Fruit fly (Drosophila melanogaster) whole organism, embryonic: ENCODE results near the gene morgue.

Experiments
- CG10267 ChIP-seq: fragments of 200-800 bp; sonication (Bioruptor generic); optimal IDR thresholded peaks from 2 replicates; lab custom pipeline; 2018; ENCODE audit warnings: missing biosample characterization, mild to moderate bottlenecking, missing genetic modification characterization, moderate library complexity
- CG12104 ChIP-seq: fragments of 200-800 bp; sonication (Bioruptor generic); optimal IDR thresholded peaks from 3 replicates; lab custom pipeline; 2016; ENCODE audit warnings: missing biosample characterization, missing genetic modification characterization
- CG12299 ChIP-seq: fragments of 200-800 bp; sonication (Bioruptor generic); optimal IDR thresholded peaks from 2 replicates; lab custom pipeline; 2018; ENCODE audit warnings: missing biosample characterization, mild to moderate bottlenecking, missing genetic modification characterization
- CG14050 ChIP-seq: fragments of 200-800 bp; sonication (Bioruptor generic); IDR thresholded peaks from 3 replicates; pipeline ENCODE4 v1.3.6; 2022; ENCODE audit warnings: missing biosample characterization, missing genetic modification characterization
- CG15601 ChIP-seq: fragments of 200-800 bp; sonication (Bioruptor generic); optimal IDR thresholded peaks from 3 replicates; lab custom pipeline; 2019; ENCODE audit warnings: missing biosample characterization, mild to moderate bottlenecking, missing genetic modification characterization, moderate library complexity
- CG1603 ChIP-seq: fragments of 200-800 bp; sonication (Bioruptor generic); optimal IDR thresholded peaks from 2 replicates; lab custom pipeline; 2019; ENCODE audit warnings: missing biosample characterization, mild to moderate bottlenecking, missing genetic modification characterization, moderate library complexity
- CG17829 ChIP-seq: fragments of 200-800 bp; optimal IDR thresholded peaks from 2 replicates; lab custom pipeline; 2019; ENCODE audit warnings: missing biosample characterization, mild to moderate bottlenecking, missing genetic modification characterization, moderate library complexity
- CG18011 ChIP-seq: fragments of 200-800 bp; sonication (Bioruptor generic); optimal IDR thresholded peaks from 2 replicates; lab custom pipeline; 2017; ENCODE audit warnings: missing biosample characterization, missing genetic modification characterization, mild to moderate bottlenecking, moderate library complexity, missing genotype
- CG3163 ChIP-seq: fragments of 200-800 bp; sonication (Bioruptor generic); optimal IDR thresholded peaks from 3 replicates; lab custom pipeline; 2016; ENCODE audit warnings: missing biosample characterization, missing genetic modification characterization
- CG33557 ChIP-seq: fragments of 200-800 bp; sonication (Bioruptor generic); optimal IDR thresholded peaks from 2 replicates; lab custom pipeline; 2019; ENCODE audit warnings: missing biosample characterization, mild to moderate bottlenecking, missing genetic modification characterization, moderate library complexity
- CG3847 ChIP-seq: fragments of 200-800 bp; sonication (Bioruptor generic); IDR thresholded peaks from 2 replicates; pipeline ENCODE4 v1.3.6; 2022; ENCODE audit warnings: missing biosample characterization, missing genetic modification characterization
- CG4424 ChIP-seq: fragments of 200-800 bp; sonication (Bioruptor generic); optimal IDR thresholded peaks from 3 replicates; lab custom pipeline; 2016; ENCODE audit warnings: missing biosample characterization, missing genetic modification characterization
- CG4730 ChIP-seq: fragments of 200-800 bp; sonication (Bioruptor generic); IDR thresholded peaks from 2 replicates; pipeline ENCODE4 v1.3.6; 2022; ENCODE audit warnings: missing biosample characterization, missing genetic modification characterization
- CG4820 ChIP-seq: fragments of 200-800 bp; sonication (Bioruptor generic); optimal IDR thresholded peaks from 3 replicates; lab custom pipeline; 2016; ENCODE audit warnings: missing biosample characterization, missing genetic modification characterization
- CG5180 ChIP-seq: fragments of 200-800 bp; sonication (Bioruptor generic); optimal IDR thresholded peaks from 3 replicates; lab custom pipeline; 2017; ENCODE audit warnings: missing biosample characterization, missing genetic modification characterization, mild to moderate bottlenecking, moderate library complexity, missing genetic modification reagents
- CG7839 ChIP-seq: fragments of 200-800 bp; sonication (Bioruptor generic); optimal IDR thresholded peaks from 3 replicates; lab custom pipeline; 2018; ENCODE audit warnings: missing biosample characterization, mild to moderate bottlenecking, missing genetic modification characterization, moderate library complexity
- Chrac-16 ChIP-seq: fragments of 200-800 bp; sonication (Bioruptor generic); optimal IDR thresholded peaks from 3 replicates; lab custom pipeline; 2016; ENCODE audit warnings: missing biosample characterization, missing genetic modification characterization
- Doc2 ChIP-seq: fragments of 200-800 bp; sonication (Bioruptor generic); IDR thresholded peaks from 2 replicates; pipeline ENCODE4 v1.3.6; 2022; ENCODE audit warnings: missing biosample characterization, missing genetic modification characterization
- H15 ChIP-seq: fragments of 200-800 bp; sonication (Bioruptor generic); IDR thresholded peaks from 3 replicates; pipeline ENCODE4 v1.3.6; 2022; ENCODE audit warnings: missing biosample characterization, missing genetic modification characterization
- HLH4C ChIP-seq: fragments of 200-800 bp; sonication (Bioruptor generic); IDR thresholded peaks from 3 replicates; pipeline ENCODE4 v1.3.6; 2022; ENCODE audit warnings: missing biosample characterization, missing genetic modification characterization; ENCODE audit not compliant: partially characterized antibody
- HLHmδ ChIP-seq: fragments of 200-800 bp; sonication (Bioruptor generic); optimal IDR thresholded peaks from 2 replicates; lab custom pipeline; 2018; ENCODE audit warnings: missing biosample characterization, mild to moderate bottlenecking, missing genetic modification characterization, moderate library complexity
- Lim3 ChIP-seq: fragments of 200-800 bp; sonication (Bioruptor generic); IDR thresholded peaks from 2 replicates; pipeline ENCODE4 v1.3.6; 2022; ENCODE audit warnings: missing biosample characterization, missing genetic modification characterization
- NC2β ChIP-seq: fragments of 200-800 bp; sonication (Bioruptor generic); optimal IDR thresholded peaks from 2 replicates; lab custom pipeline; 2016; ENCODE audit warnings: missing biosample characterization, missing genetic modification characterization
- Nf-YC ChIP-seq: fragments of 200-800 bp; optimal IDR thresholded peaks from 3 replicates; lab custom pipeline; 2019; ENCODE audit warnings: missing biosample characterization, mild to moderate bottlenecking, missing genetic modification characterization, moderate library complexity
- Optix ChIP-seq: fragments of 200-800 bp; sonication (Bioruptor generic); IDR thresholded peaks from 3 replicates; pipeline ENCODE4 v1.3.6; 2022; ENCODE audit warnings: missing biosample characterization, missing genetic modification characterization
- Poxn ChIP-seq: fragments of 200-800 bp; sonication (Bioruptor generic); IDR thresholded peaks from 2 replicates; pipeline ENCODE4 v1.3.6; 2022; ENCODE audit warnings: missing biosample characterization, missing genetic modification characterization
- Ptx1 ChIP-seq: fragments of 200-800 bp; sonication (Bioruptor generic); IDR thresholded peaks from 2 replicates; pipeline ENCODE4 v1.3.6; 2022; ENCODE audit warnings: missing biosample characterization, missing genetic modification characterization
- Ravus ChIP-seq: fragments of 200-800 bp; sonication (Bioruptor generic); IDR thresholded peaks from 2 replicates; pipeline ENCODE4 v1.3.6; 2022; ENCODE audit warnings: missing biosample characterization, missing genetic modification characterization
- Sox100B ChIP-seq: fragments of 200-800 bp; sonication (Bioruptor generic); optimal IDR thresholded peaks from 3 replicates; lab custom pipeline; 2018; ENCODE audit warnings: missing biosample characterization, mild to moderate bottlenecking, missing genetic modification characterization
- Xbp1 ChIP-seq: fragments of 200-800 bp; sonication (Bioruptor generic); optimal IDR thresholded peaks from 3 replicates; lab custom pipeline; 2016; ENCODE audit warnings: missing biosample characterization, mild to moderate bottlenecking, missing genetic modification characterization
- Xrp1 ChIP-seq: fragments of 200-800 bp; sonication (Bioruptor generic); IDR thresholded peaks from 2 replicates; pipeline ENCODE4 v1.3.6; 2022; ENCODE audit warnings: missing biosample characterization, missing genetic modification characterization
- ab ChIP-seq: fragments of 200-800 bp; sonication (Bioruptor generic); optimal IDR thresholded peaks from 2 replicates; lab custom pipeline; 2016; ENCODE audit warnings: missing biosample characterization, missing genetic modification characterization
- btn ChIP-seq: fragments of 200-800 bp; sonication (Bioruptor generic); optimal IDR thresholded peaks from 2 replicates; lab custom pipeline; 2016; ENCODE audit warnings: missing biosample characterization, missing genetic modification characterization
- cas ChIP-seq: fragments of 200-800 bp; sonication (Bioruptor generic); IDR thresholded peaks from 2 replicates; pipeline ENCODE4 v1.3.6; 2022; ENCODE audit warnings: missing biosample characterization, missing genetic modification characterization
- croc ChIP-seq: fragments of 200-800 bp; sonication (Bioruptor generic); conservative IDR thresholded peaks from 3 replicates; pipeline ENCODE4 v1.3.6; 2022; ENCODE audit warnings: missing biosample characterization, missing genetic modification characterization
- dimm ChIP-seq: fragments of 200-800 bp; sonication (Bioruptor generic); IDR thresholded peaks from 2 replicates; pipeline ENCODE4 v1.3.6; 2022; ENCODE audit warnings: missing biosample characterization, missing genetic modification characterization
- gfzf ChIP-seq: fragments of 200-800 bp; sonication (Bioruptor generic); optimal IDR thresholded peaks from 2 replicates; lab custom pipeline; 2016; ENCODE audit warnings: missing biosample characterization, mild to moderate bottlenecking, missing genetic modification characterization, moderate library complexity
- gt ChIP-seq: fragments of 200-800 bp; sonication (Bioruptor generic); IDR thresholded peaks from 2 replicates; pipeline ENCODE4 v1.3.6; 2022; ENCODE audit warnings: missing biosample characterization, missing genetic modification characterization
- hb ChIP-seq: fragments of 200-800 bp; sonication (Bioruptor generic); IDR thresholded peaks from 3 replicates; pipeline ENCODE4 v1.3.6; 2022; ENCODE audit warnings: missing biosample characterization, missing genetic modification characterization; ENCODE audit not compliant: partially characterized antibody
- her ChIP-seq: fragments of 200-800 bp; sonication (Bioruptor generic); optimal IDR thresholded peaks from 2 replicates; lab custom pipeline; 2016; ENCODE audit warnings: missing biosample characterization, missing genetic modification characterization
- jigr1 ChIP-seq: fragments of 200-800 bp; sonication (Bioruptor generic); IDR thresholded peaks from 3 replicates; pipeline ENCODE4 v1.3.6; 2022; ENCODE audit warnings: missing biosample characterization, missing genetic modification characterization
- mld ChIP-seq: fragments of 200-800 bp; sonication (Bioruptor generic); IDR thresholded peaks from 3 replicates; pipeline ENCODE4 v1.3.6; 2022; ENCODE audit warnings: missing biosample characterization, missing genetic modification characterization; ENCODE audit not compliant: partially characterized antibody
- nmo ChIP-seq: fragments of 200-800 bp; sonication (Bioruptor generic); optimal IDR thresholded peaks from 2 replicates; lab custom pipeline; 2018; ENCODE audit warnings: missing biosample characterization, mild to moderate bottlenecking, missing genetic modification characterization, moderate library complexity
- prd ChIP-seq, 3 experiments: fragments of >200 bp in 2 of 3; fragments of 200-800 bp in 1 of 3; sonication (Bioruptor generic) in 1 of 3; optimal IDR thresholded peaks in 2 of 3; IDR thresholded peaks in 1 of 3; 2 replicates in 2 of 3; 3 replicates in 1 of 3; pipeline versions ENCODE4 v1.3.6 to Lab custom; 2017 to 2022; ENCODE audit warnings: missing biosample characterization in 1 of 3, missing genetic modification characterization in 1 of 3
- psq ChIP-seq: fragments of 200-800 bp; sonication (Bioruptor generic); optimal IDR thresholded peaks from 2 replicates; lab custom pipeline; 2017; ENCODE audit warnings: missing biosample characterization, missing genetic modification characterization
- pzg ChIP-seq: fragments of 200-800 bp; sonication (Bioruptor generic); optimal IDR thresholded peaks from 3 replicates; lab custom pipeline; 2018; ENCODE audit warnings: missing biosample characterization, mild to moderate bottlenecking, missing genetic modification characterization, moderate library complexity
- sd ChIP-seq: fragments of 200-800 bp; sonication (Bioruptor generic); optimal IDR thresholded peaks from 3 replicates; lab custom pipeline; 2018; ENCODE audit warnings: missing biosample characterization, mild to moderate bottlenecking, missing genetic modification characterization, moderate library complexity
- sima ChIP-seq: fragments of 200-800 bp; sonication (Bioruptor generic); optimal IDR thresholded peaks from 2 replicates; lab custom pipeline; 2016; ENCODE audit warnings: missing biosample characterization, missing genetic modification characterization
- slou ChIP-seq: fragments of 200-800 bp; sonication (Bioruptor generic); optimal IDR thresholded peaks from 3 replicates; lab custom pipeline; 2016; ENCODE audit warnings: missing biosample characterization, missing genetic modification characterization
- sob ChIP-seq: fragments of 200-800 bp; sonication (Bioruptor generic); IDR thresholded peaks from 2 replicates; pipeline ENCODE4 v1.3.6; 2022; ENCODE audit warnings: missing biosample characterization, missing genetic modification characterization
- toy ChIP-seq: fragments of 200-800 bp; sonication (Bioruptor generic); IDR thresholded peaks from 2 replicates; pipeline ENCODE4 v1.3.6; 2022; ENCODE audit warnings: missing biosample characterization, missing genetic modification characterization
- unc-4 ChIP-seq: fragments of 200-800 bp; sonication (Bioruptor generic); IDR thresholded peaks from 2 replicates; pipeline ENCODE4 v1.3.6; 2022; ENCODE audit warnings: missing biosample characterization, missing genetic modification characterization; ENCODE audit not compliant: partially characterized antibody
- vvl ChIP-seq: fragments of 200-800 bp; sonication (Bioruptor generic); IDR thresholded peaks from 2 replicates; pipeline ENCODE4 v1.3.6; 2022; ENCODE audit warnings: missing biosample characterization, missing genetic modification characterization
- zf30C ChIP-seq: fragments of 200-800 bp; sonication (Bioruptor generic); optimal IDR thresholded peaks from 3 replicates; lab custom pipeline; 2018; ENCODE audit warnings: missing biosample characterization, mild to moderate bottlenecking, missing genetic modification characterization

The morgue gene

DNA sequence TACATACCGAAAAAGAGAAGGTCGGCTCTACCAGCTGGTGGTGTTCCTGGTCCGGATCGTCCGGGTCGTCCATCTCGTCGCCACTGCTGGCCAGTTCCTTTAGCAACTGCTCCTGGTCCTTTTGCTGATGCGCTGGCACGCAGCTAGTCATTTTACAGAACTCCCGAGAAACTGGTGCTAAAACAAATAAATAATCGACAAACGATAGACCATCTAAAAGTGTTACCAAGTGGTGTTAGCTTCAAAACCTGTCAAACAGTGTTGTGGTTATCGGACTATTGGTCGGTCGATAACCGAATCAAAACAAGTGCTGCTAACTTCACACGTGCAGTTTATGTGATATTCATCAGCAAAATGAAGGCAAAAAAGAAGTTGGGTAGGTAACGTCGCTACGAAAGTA, at the start of gene morgue, which contains the start of gene Elp3 (continued):
- TF ChIP-seq CG14050 (GFP tag; lab: Robert Waterston, UW) (no peak), jigr1 (no peak), CG17829 (peak; percentile 49), hb (0 out of 3 replicates have a peak, but pooled peaks have one; percentile 25), vvl (GFP tag; lab: Robert Waterston, UW) (no peak), NC2β (GFP tag; lab: Kevin White, UChicago) (no peak), CG18011 (no peak), Xbp1 (GFP tag; lab: Kevin White, UChicago) (no peak), CG4424 (no peak), pzg (GFP tag; lab: Kevin White, UChicago) (peak; percentile 84), CG1603 (peak; percentile 94), CG10267 (tag; lab: Kevin White, UChicago) (peak; percentile 56), cas (GFP tag; lab: Robert Waterston, UW) (no peak), CG5180 (GFP tag; lab: Kevin White, UChicago) (no peak), CG3163 (GFP tag; lab: Kevin White, UChicago) (no peak), unc-4 (peak; percentile 56), CG12104 (GFP tag; lab: Kevin White, UChicago) (no peak), CG33557 (GFP tag; lab: Kevin White, UChicago) (no peak), CG4820 (GFP tag; lab: Kevin White, UChicago) (no peak), Lim3 (no peak), Ravus (GFP tag; lab: Robert Waterston, UW) (no peak), sob (GFP tag; lab: Robert Waterston, UW) (no peak), CG15601 (tag; lab: Kevin White, UChicago) (no peak), nmo (GFP tag; lab: Kevin White, UChicago) (peak; percentile 5), Sox100B (no peak), btn (GFP tag; lab: Kevin White, UChicago) (no peak), toy (no peak), gt (no peak), sd (tag; lab: Kevin White, UChicago) (no peak), CG7839 (tag; lab: Kevin White, UChicago) (no peak), HLH4C (GFP tag; lab: Robert Waterston, UW) (peak; percentile 87), CG3847 (no peak), croc (GFP tag; lab: Robert Waterston, UW) (no peak), HLHmδ (no peak), gfzf (peak; percentile 81), her (GFP tag; lab: Kevin White, UChicago) (no peak)

- TF ChIP-seq ab, result no peak
- TF ChIP-seq sima, result no peak
- TF ChIP-seq psq (GFP tag; lab: Kevin White, UChicago), result no peak
- TF ChIP-seq Optix, result no peak
- no peak for TF ChIP-seq HLHmδ
- TF ChIP-seq mld (GFP tag; lab: Robert Waterston, UW), result no peak
- no peak for TF ChIP-seq prd (optimal IDR thresholded peaks at IDR 0.05; lab: Kevin White, UChicago)
- no peak for TF ChIP-seq prd (GFP tag; IDR thresholded peaks at IDR 0.05; lab: Robert Waterston, UW)
- no peak for TF ChIP-seq Poxn (GFP tag; lab: Robert Waterston, UW)
- no peak for TF ChIP-seq CG12299 (tag; lab: Kevin White, UChicago)
- TF ChIP-seq CG4730 (GFP tag; lab: Robert Waterston, UW), result no peak
- TF ChIP-seq Chrac-16, result no peak
- TF ChIP-seq zf30C (GFP tag; lab: Kevin White, UChicago), result no peak
- TF ChIP-seq Ptx1 (GFP tag; lab: Robert Waterston, UW), result no peak
- TF ChIP-seq Doc2, result no peak
- no peak for TF ChIP-seq dimm (GFP tag; lab: Robert Waterston, UW)
- TF ChIP-seq H15 (GFP tag; lab: Robert Waterston, UW), result 0 out of 3 replicates have a peak, but pooled peaks have one; percentile 25
- no peak for TF ChIP-seq Xrp1 (GFP tag; lab: Robert Waterston, UW)
- TF ChIP-seq Nf-YC (tag; lab: Kevin White, UChicago), result no peak
- TF ChIP-seq slou, result no peak
These were observed 33.5 kb upstream of the morgue start for dm6 chr2L:4477978-4478377.
